Fruit fly (Drosophila melanogaster) whole organism, embryonic: ENCODE data around the gene nerfin-2.
A peak's percentile ranks its signal among the peaks of the same experiment; 100 is the strongest.

Experiments
- CG10274 ChIP-seq: fragments of 200-800 bp; sonication (Bioruptor generic); optimal IDR thresholded peaks from 3 replicates; lab custom pipeline; 2017; ENCODE audit warnings: missing biosample characterization, mild to moderate bottlenecking, missing genetic modification characterization
- CG10565 ChIP-seq: fragments of 200-800 bp; sonication (Bioruptor generic); optimal IDR thresholded peaks from 3 replicates; lab custom pipeline; 2016; ENCODE audit warnings: missing biosample characterization, mild to moderate bottlenecking, missing genetic modification characterization
- CG11085 ChIP-seq: fragments of 200-800 bp; sonication (Bioruptor generic); IDR thresholded peaks from 2 replicates; pipeline ENCODE4 v1.3.6; 2022; ENCODE audit warnings: missing biosample characterization, missing genetic modification characterization
- CG13287 ChIP-seq: fragments of 200-800 bp; sonication (Bioruptor generic); IDR thresholded peaks from 2 replicates; pipeline ENCODE4 v1.3.6; 2022; ENCODE audit warnings: missing biosample characterization, missing genetic modification characterization; ENCODE audit not compliant: partially characterized antibody
- CG16813 ChIP-seq: fragments of 200-800 bp; sonication (Bioruptor generic); IDR thresholded peaks from 3 replicates; pipeline ENCODE4 v1.3.6; 2022; ENCODE audit warnings: missing biosample characterization, missing genetic modification characterization; ENCODE audit not compliant: partially characterized antibody
- CG2116 ChIP-seq: fragments of 200-800 bp; sonication (Bioruptor generic); optimal IDR thresholded peaks from 3 replicates; lab custom pipeline; 2018; ENCODE audit warnings: missing biosample characterization, mild to moderate bottlenecking, missing genetic modification characterization
- CG2678 ChIP-seq: fragments of 200-800 bp; sonication (Bioruptor generic); optimal IDR thresholded peaks from 3 replicates; lab custom pipeline; 2019; ENCODE audit warnings: missing biosample characterization, mild to moderate bottlenecking, missing genetic modification characterization, moderate library complexity
- CG5245 ChIP-seq: fragments of 200-800 bp; sonication (Bioruptor generic); optimal IDR thresholded peaks from 3 replicates; lab custom pipeline; 2016; ENCODE audit warnings: missing biosample characterization, missing genetic modification characterization
- CG7556 ChIP-seq: fragments of 200-800 bp; sonication (Bioruptor generic); optimal IDR thresholded peaks from 2 replicates; lab custom pipeline; 2017; ENCODE audit warnings: missing biosample characterization, mild to moderate bottlenecking, missing genetic modification characterization
- Dbx ChIP-seq: fragments of 200-800 bp; sonication (Bioruptor generic); IDR thresholded peaks from 3 replicates; pipeline ENCODE4 v1.3.6; 2022; ENCODE audit warnings: missing biosample characterization, missing genetic modification characterization
- Dek ChIP-seq: fragments of 200-800 bp; sonication (Bioruptor generic); optimal IDR thresholded peaks from 3 replicates; lab custom pipeline; 2019; ENCODE audit warnings: missing biosample characterization, mild to moderate bottlenecking, missing genetic modification characterization, moderate library complexity
- Dfd ChIP-seq, 2 experiments: fragments of >200 bp; optimal IDR thresholded peaks; 2 replicates each; lab custom pipeline; 2017; ENCODE audit warnings: missing biosample characterization in 2 of 2, missing genetic modification characterization in 2 of 2
- Dll ChIP-seq: fragments of 200-800 bp; sonication (Bioruptor generic); IDR thresholded peaks from 4 replicates; pipeline ENCODE4 v1.3.6; 2022; ENCODE audit warnings: missing biosample characterization, missing genetic modification characterization; ENCODE audit not compliant: partially characterized antibody
- Doc3 ChIP-seq: fragments of 200-800 bp; sonication (Bioruptor generic); IDR thresholded peaks from 3 replicates; pipeline ENCODE4 v1.3.6; 2022; ENCODE audit warnings: missing biosample characterization, missing genetic modification characterization; ENCODE audit not compliant: partially characterized antibody
- Dp ChIP-seq: fragments of 200-800 bp; sonication (Bioruptor generic); optimal IDR thresholded peaks from 2 replicates; lab custom pipeline; 2018; ENCODE audit warnings: missing biosample characterization, mild to moderate bottlenecking, missing genetic modification characterization, moderate library complexity
- Dref ChIP-seq: fragments of 200-800 bp; sonication (Bioruptor generic); IDR thresholded peaks from 2 replicates; pipeline ENCODE4 v1.3.6; 2022; ENCODE audit warnings: missing biosample characterization, missing genetic modification characterization
- E2f2 ChIP-seq: fragments of 200-800 bp; sonication (Bioruptor generic); IDR thresholded peaks from 2 replicates; pipeline ENCODE4 v1.3.6; 2022; ENCODE audit warnings: missing biosample characterization, missing genetic modification characterization
- HLH4C ChIP-seq: fragments of 200-800 bp; sonication (Bioruptor generic); IDR thresholded peaks from 3 replicates; pipeline ENCODE4 v1.3.6; 2022; ENCODE audit warnings: missing biosample characterization, missing genetic modification characterization; ENCODE audit not compliant: partially characterized antibody
- Hey ChIP-seq: fragments of 200-800 bp; sonication (Bioruptor generic); optimal IDR thresholded peaks from 3 replicates; lab custom pipeline; 2018; ENCODE audit warnings: missing biosample characterization, mild to moderate bottlenecking, missing genetic modification characterization
- Hsf ChIP-seq: fragments of 200-800 bp; sonication (Bioruptor generic); optimal IDR thresholded peaks from 3 replicates; lab custom pipeline; 2016; ENCODE audit warnings: missing biosample characterization, missing genetic modification characterization
- Lhr ChIP-seq: fragments of 200-800 bp; sonication (Bioruptor generic); optimal IDR thresholded peaks from 3 replicates; lab custom pipeline; 2017; ENCODE audit warnings: mild to moderate bottlenecking, missing biosample characterization, missing genetic modification reagents, missing genetic modification characterization
- Med ChIP-seq: fragments of 200-800 bp; sonication (Bioruptor generic); peaks from one replicate; lab custom pipeline; 2016; ENCODE audit warnings: missing biosample characterization, missing genetic modification characterization, mild to moderate bottlenecking, inconsistent platforms, moderate library complexity
- Rfx ChIP-seq: fragments of 200-800 bp; sonication (Bioruptor generic); IDR thresholded peaks from 2 replicates; pipeline ENCODE4 v1.3.6; 2022; ENCODE audit warnings: missing biosample characterization, missing genetic modification characterization
- Scr ChIP-seq: fragments of 200-800 bp; sonication (Bioruptor generic); IDR thresholded peaks from 2 replicates; pipeline ENCODE4 v1.3.6; 2022; ENCODE audit warnings: missing biosample characterization, missing genetic modification characterization; ENCODE audit not compliant: partially characterized antibody
- Sry-δ ChIP-seq: fragments of 200-800 bp; sonication (Bioruptor generic); optimal IDR thresholded peaks from 2 replicates; lab custom pipeline; 2016; ENCODE audit warnings: missing biosample characterization, missing genetic modification characterization
- amos ChIP-seq: fragments of 200-800 bp; sonication (Bioruptor generic); IDR thresholded peaks from 2 replicates; pipeline ENCODE4 v1.3.6; 2022; ENCODE audit warnings: missing biosample characterization, missing genetic modification characterization; ENCODE audit not compliant: partially characterized antibody
- ara ChIP-seq: fragments of 200-800 bp; sonication (Bioruptor generic); IDR thresholded peaks from 2 replicates; pipeline ENCODE4 v1.3.6; 2022; ENCODE audit warnings: missing biosample characterization, missing genetic modification characterization
- crc ChIP-seq: fragments of 200-800 bp; sonication (Bioruptor generic); optimal IDR thresholded peaks from 2 replicates; lab custom pipeline; 2016; ENCODE audit warnings: missing biosample characterization, missing genetic modification characterization
- crol ChIP-seq: fragments of 200-800 bp; sonication (Bioruptor generic); IDR thresholded peaks from 2 replicates; pipeline ENCODE4 v1.3.6; 2022; ENCODE audit warnings: missing biosample characterization, missing genetic modification characterization
- dan ChIP-seq: fragments of 200-800 bp; sonication (Bioruptor generic); IDR thresholded peaks from 2 replicates; pipeline ENCODE4 v1.3.6; 2022; ENCODE audit warnings: missing biosample characterization, missing genetic modification characterization
- ems ChIP-seq: fragments of 200-800 bp; sonication (Bioruptor generic); optimal IDR thresholded peaks from 3 replicates; lab custom pipeline; 2016; ENCODE audit warnings: missing biosample characterization, missing genetic modification characterization
- exex ChIP-seq: fragments of 200-800 bp; sonication (Bioruptor generic); optimal IDR thresholded peaks from 4 replicates; lab custom pipeline; 2018; ENCODE audit warnings: missing biosample characterization, mild to moderate bottlenecking, missing genetic modification characterization, moderate library complexity
- fd96Cb ChIP-seq: fragments of 200-800 bp; sonication (Bioruptor generic); optimal IDR thresholded peaks from 2 replicates; lab custom pipeline; 2018; ENCODE audit warnings: missing biosample characterization, mild to moderate bottlenecking, missing genetic modification characterization, moderate library complexity
- grn ChIP-seq: fragments of 200-800 bp; sonication (Bioruptor generic); optimal IDR thresholded peaks from 3 replicates; lab custom pipeline; 2017; ENCODE audit warnings: missing biosample characterization, missing genetic modification characterization
- mld ChIP-seq: fragments of 200-800 bp; sonication (Bioruptor generic); IDR thresholded peaks from 3 replicates; pipeline ENCODE4 v1.3.6; 2022; ENCODE audit warnings: missing biosample characterization, missing genetic modification characterization; ENCODE audit not compliant: partially characterized antibody
- nerfin-2 ChIP-seq: fragments of 200-800 bp; sonication (Bioruptor generic); IDR thresholded peaks from 2 replicates; pipeline ENCODE4 v1.3.6; 2022; ENCODE audit warnings: missing biosample characterization, missing genetic modification characterization; ENCODE audit not compliant: partially characterized antibody
- phol ChIP-seq: fragments of 200-800 bp; sonication (Bioruptor generic); optimal IDR thresholded peaks from 3 replicates; lab custom pipeline; 2018; ENCODE audit warnings: missing biosample characterization, mild to moderate bottlenecking, missing genetic modification characterization, moderate library complexity
- pzg ChIP-seq: fragments of 200-800 bp; sonication (Bioruptor generic); optimal IDR thresholded peaks from 3 replicates; lab custom pipeline; 2018; ENCODE audit warnings: missing biosample characterization, mild to moderate bottlenecking, missing genetic modification characterization, moderate library complexity
- ranshi ChIP-seq: fragments of 200-800 bp; sonication (Bioruptor generic); IDR thresholded peaks from 2 replicates; pipeline ENCODE4 v1.3.6; 2022; ENCODE audit warnings: missing biosample characterization, missing genetic modification characterization
- sens ChIP-seq: fragments of 200-800 bp; sonication (Bioruptor generic); peaks from one replicate; lab custom pipeline; 2016; ENCODE audit warnings: missing biosample characterization, missing genetic modification characterization
- slp2 ChIP-seq: fragments of 200-800 bp; sonication (Bioruptor generic); optimal IDR thresholded peaks from 2 replicates; lab custom pipeline; 2016; ENCODE audit warnings: missing biosample characterization, missing genetic modification characterization
- stwl ChIP-seq: fragments of 200-800 bp; sonication (Bioruptor generic); optimal IDR thresholded peaks from 3 replicates; lab custom pipeline; 2018; ENCODE audit warnings: missing biosample characterization, mild to moderate bottlenecking, missing genetic modification characterization, moderate library complexity
- tin ChIP-seq: fragments of 200-800 bp; sonication (Bioruptor generic); optimal IDR thresholded peaks from 3 replicates; lab custom pipeline; 2016; ENCODE audit warnings: missing biosample characterization, missing genetic modification characterization
- tna ChIP-seq: fragments of 200-800 bp; sonication (Bioruptor generic); IDR thresholded peaks from 2 replicates; pipeline ENCODE4 v1.3.6; 2022; ENCODE audit warnings: missing biosample characterization, missing genetic modification characterization; ENCODE audit not compliant: partially characterized antibody
- vfl ChIP-seq: fragments of 200-800 bp; sonication (Bioruptor generic); optimal IDR thresholded peaks from 2 replicates; lab custom pipeline; 2016; ENCODE audit warnings: missing biosample characterization, missing genetic modification characterization
- vvl ChIP-seq: fragments of 200-800 bp; sonication (Bioruptor generic); IDR thresholded peaks from 2 replicates; pipeline ENCODE4 v1.3.6; 2022; ENCODE audit warnings: missing biosample characterization, missing genetic modification characterization

nerfin-2 gene

dm6 chr3R:10048842-10049527, 21.9 kb upstream of the nerfin-2 start, which contains the start of gene ohgt (continued):
- TF ChIP-seq vfl (GFP tag; lab: Kevin White, UChicago): no peak
- no peak for TF ChIP-seq ems (GFP tag; lab: Kevin White, UChicago)
- TF ChIP-seq Rfx: 0 out of 2 replicates have a peak, but pooled peaks have one; percentile 18
- TF ChIP-seq CG2678 (tag; lab: Kevin White, UChicago): peak; percentile 45
- TF ChIP-seq Dek (tag; lab: Kevin White, UChicago): no peak
- TF ChIP-seq CG10565: no peak
- TF ChIP-seq ara (GFP tag; lab: Robert Waterston, UW): no peak
- no peak for TF ChIP-seq CG5245 (GFP tag; lab: Kevin White, UChicago)
- no peak for TF ChIP-seq slp2
- TF ChIP-seq fd96Cb (tag; lab: Kevin White, UChicago): no peak
- TF ChIP-seq CG11085 (GFP tag; lab: Robert Waterston, UW): no peak
- TF ChIP-seq tin: peak; percentile 14
- TF ChIP-seq mld (GFP tag; lab: Robert Waterston, UW): no peak
- TF ChIP-seq crol (GFP tag; lab: Robert Waterston, UW): peak; percentile 37; the same call in 1 of the 2 replicates

- no peak for TF ChIP-seq CG10274 (GFP tag; lab: Kevin White, UChicago)
- peak; percentile 79 for TF ChIP-seq Sry-δ (GFP tag; lab: Kevin White, UChicago)
- TF ChIP-seq dan (GFP tag; lab: Robert Waterston, UW): no peak
- TF ChIP-seq Dp (GFP tag; lab: Kevin White, UChicago): peak; percentile 84
- peak; percentile 67; the same call in 3 of the 4 replicates for TF ChIP-seq Dll (GFP tag; lab: Robert Waterston, UW)
- TF ChIP-seq ranshi (GFP tag; lab: Robert Waterston, UW): 0 out of 2 replicates have a peak, but pooled peaks have one; percentile 20
- no peak for TF ChIP-seq CG7556 (GFP tag; lab: Kevin White, UChicago)
- peak; percentile 92 for TF ChIP-seq E2f2 (GFP tag; lab: Robert Waterston, UW)
- TF ChIP-seq Dref (GFP tag; lab: Robert Waterston, UW): peak; percentile 69
- peak; percentile 46; the same call in 1 of the 2 replicates for TF ChIP-seq nerfin-2
- TF ChIP-seq Dbx (GFP tag; lab: Robert Waterston, UW): 0 out of 3 replicates have a peak, but pooled peaks have one; percentile 16
- TF ChIP-seq grn (GFP tag; lab: Kevin White, UChicago): peak; percentile 37
- no peak for TF ChIP-seq vvl (GFP tag; lab: Robert Waterston, UW)
- peak; percentile 80 for TF ChIP-seq phol (tag; lab: Kevin White, UChicago)
- no peak for TF ChIP-seq crc
- TF ChIP-seq HLH4C (GFP tag; lab: Robert Waterston, UW): 0 out of 3 replicates have a peak, but pooled peaks have one; percentile 47
- peak; percentile 54 for TF ChIP-seq Hey (tag; lab: Kevin White, UChicago)
- peak; percentile 68 for TF ChIP-seq CG13287 (GFP tag; lab: Robert Waterston, UW)
- peak; percentile 29 for TF ChIP-seq pzg (GFP tag; lab: Kevin White, UChicago)
- TF ChIP-seq Doc3 (GFP tag; lab: Robert Waterston, UW): 0 out of 3 replicates have a peak, but pooled peaks have one; percentile 42
- TF ChIP-seq sens (GFP tag; lab: Kevin White, UChicago): peak; percentile 16
- peak; percentile 2 for TF ChIP-seq Med (GFP tag; lab: Kevin White, UChicago)
- peak; percentile 6 for TF ChIP-seq Lhr (GFP tag; lab: Kevin White, UChicago)
- no peak for TF ChIP-seq Hsf (GFP tag; lab: Kevin White, UChicago)
- peak; percentile 16 for TF ChIP-seq exex
- no peak for TF ChIP-seq tna (GFP tag; lab: Robert Waterston, UW)
- peak; percentile 35 for TF ChIP-seq CG2116
- TF ChIP-seq Scr (GFP tag; lab: Robert Waterston, UW): peak; percentile 46; the same call in 1 of the 2 replicates
- TF ChIP-seq CG16813 (GFP tag; lab: Robert Waterston, UW): peak; percentile 44; the same call in 1 of the 3 replicates
- 0 out of 2 replicates have a peak, but pooled peaks have one; percentile 24 for TF ChIP-seq amos
- TF ChIP-seq stwl (tag; lab: Kevin White, UChicago): peak; percentile 44
- no peak for TF ChIP-seq Dfd (GFP tag; optimal IDR thresholded peaks at IDR 0.05; lab: Kevin White, UChicago)
Measured at dm6 chr3R:10052695-10053382, 18.1 kb upstream of the nerfin-2 start, which contains the start of the genes Fancl and Npc2e. Gene Fancl, minus strand, starts transcription at chr3R:10052869. Gene Npc2e, plus strand, starts transcription at chr3R:10053332.
